Fruit fly (Drosophila melanogaster) whole organism, wandering third instar larva: ENCODE results near the gene Ugt49B2.

Source experiments
- Dif ChIP-seq: fragments of 200-275, 200-300 bp; sonication (Bioruptor generic); optimal IDR thresholded peaks from 2 replicates; lab custom pipeline; 2018; ENCODE audit warnings: missing biosample characterization, missing genetic modification characterization; ENCODE audit not compliant: partially characterized antibody
- h ChIP-seq: fragments of 200-800 bp; sonication (Bioruptor generic); optimal IDR thresholded peaks from 3 replicates; lab custom pipeline; 2016; ENCODE audit warnings: missing biosample characterization, mild to moderate bottlenecking, missing genetic modification characterization

DNA sequence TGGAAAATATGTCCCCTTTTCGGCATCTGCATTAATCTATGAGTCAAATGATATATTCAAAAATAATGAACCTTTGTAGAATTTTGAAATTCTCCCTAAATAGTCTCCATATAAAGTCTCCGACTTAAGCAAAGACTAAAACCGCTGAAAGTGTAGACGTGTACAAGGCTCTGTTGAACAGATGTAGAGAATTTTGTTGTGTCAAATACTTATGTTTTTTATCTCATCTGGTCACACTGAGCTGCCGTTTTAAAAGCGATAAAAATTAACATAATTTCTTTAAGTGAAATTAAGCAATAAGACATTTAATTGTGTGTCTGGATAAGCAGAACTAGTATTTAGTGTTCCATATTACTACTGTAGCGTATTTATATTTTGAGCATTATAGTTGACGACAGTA is 13.4 kb downstream of the Ugt49B2 start:
- TF ChIP-seq Dif (GFP tag; lab: Kevin White, UChicago), result no peak
- no peak for TF ChIP-seq h (GFP tag; lab: Kevin White, UChicago)
